Worm (Caenorhabditis elegans) whole organism, L2 larva: ENCODE data around the gene sdz-26.

ENCODE experiments used
- F13H6.1 ChIP-seq: sonication (generic microtip); optimal IDR thresholded peaks from 2 replicates; lab custom pipeline; 2016; ENCODE audit warnings: missing genetic modification characterization, missing compliant biosample characterization
- ama-1 ChIP-seq: fragments of 150-350 bp; optimal IDR thresholded peaks from 2 replicates; lab custom pipeline; 2018; ENCODE audit warnings: inconsistent platforms
- ceh-16 ChIP-seq: fragments of 150-350 bp; optimal IDR thresholded peaks from 2 replicates; lab custom pipeline; 2014; ENCODE audit warnings: missing biosample characterization, missing genetic modification characterization
- ceh-82 ChIP-seq: fragments of 150-350 bp; optimal IDR thresholded peaks from 2 replicates; lab custom pipeline; 2014; ENCODE audit warnings: missing biosample characterization, missing genetic modification characterization
- lin-13 ChIP-seq: fragments of 150-350 bp; optimal IDR thresholded peaks from 2 replicates; lab custom pipeline; 2014; ENCODE audit warnings: missing biosample characterization, missing genetic modification reagents, missing genetic modification characterization
- lsy-2 ChIP-seq, 2 experiments: fragments of 150-350 bp in 1 of 2; sonication (generic microtip) in 1 of 2; optimal IDR thresholded peaks; 2 replicates each; lab custom pipeline; 2014 to 2017; ENCODE audit warnings: missing biosample characterization in 2 of 2, missing genetic modification characterization in 2 of 2
- mbf-1 ChIP-seq: sonication (generic microtip); optimal IDR thresholded peaks from 2 replicates; lab custom pipeline; 2017; ENCODE audit warnings: missing biosample characterization, missing genetic modification characterization
- nhr-10 ChIP-seq: sonication (generic microtip); optimal IDR thresholded peaks from 2 replicates; lab custom pipeline; 2017; ENCODE audit warnings: missing biosample characterization, missing genetic modification characterization
- nhr-11 ChIP-seq: fragments of 150-350 bp; optimal IDR thresholded peaks from 2 replicates; lab custom pipeline; 2014; ENCODE audit warnings: missing biosample characterization, missing genetic modification characterization
- nhr-12 ChIP-seq: fragments of 150-350 bp; optimal IDR thresholded peaks from 2 replicates; lab custom pipeline; 2014; ENCODE audit warnings: missing biosample characterization, missing genetic modification characterization
- snpc-4 ChIP-seq: fragments of 150-350 bp; optimal IDR thresholded peaks from 2 replicates; lab custom pipeline; 2014; ENCODE audit warnings: missing biosample characterization, missing genetic modification characterization
- unc-39 ChIP-seq: fragments of 150-350 bp; optimal IDR thresholded peaks from 2 replicates; lab custom pipeline; 2014; ENCODE audit warnings: missing biosample characterization, missing genetic modification characterization

- TF ChIP-seq ceh-16 (no peak), ama-1 (lab: Kevin White, UChicago) (no peak), F13H6.1 (tag; lab: Kevin White, UChicago) (no peak), lin-13 (GFP tag; lab: Kevin White, UChicago) (no peak), nhr-10 (tag; lab: Kevin White, UChicago) (no peak), nhr-11 (no peak), nhr-12 (no peak), ceh-82 (tag; lab: Kevin White, UChicago) (no peak), unc-39 (no peak), lsy-2 (tag; optimal IDR thresholded peaks at IDR 0.05; lab: Kevin White, UChicago) (no peak), mbf-1 (tag; lab: Kevin White, UChicago) (no peak), snpc-4 (no peak)
Measured at ce11 chrII:14428834-14429233, 47.3 kb downstream of the sdz-26 start.
